Fruit fly (Drosophila melanogaster): ENCODE results near the gene Rac1.

Gene Rac1

DNA sequence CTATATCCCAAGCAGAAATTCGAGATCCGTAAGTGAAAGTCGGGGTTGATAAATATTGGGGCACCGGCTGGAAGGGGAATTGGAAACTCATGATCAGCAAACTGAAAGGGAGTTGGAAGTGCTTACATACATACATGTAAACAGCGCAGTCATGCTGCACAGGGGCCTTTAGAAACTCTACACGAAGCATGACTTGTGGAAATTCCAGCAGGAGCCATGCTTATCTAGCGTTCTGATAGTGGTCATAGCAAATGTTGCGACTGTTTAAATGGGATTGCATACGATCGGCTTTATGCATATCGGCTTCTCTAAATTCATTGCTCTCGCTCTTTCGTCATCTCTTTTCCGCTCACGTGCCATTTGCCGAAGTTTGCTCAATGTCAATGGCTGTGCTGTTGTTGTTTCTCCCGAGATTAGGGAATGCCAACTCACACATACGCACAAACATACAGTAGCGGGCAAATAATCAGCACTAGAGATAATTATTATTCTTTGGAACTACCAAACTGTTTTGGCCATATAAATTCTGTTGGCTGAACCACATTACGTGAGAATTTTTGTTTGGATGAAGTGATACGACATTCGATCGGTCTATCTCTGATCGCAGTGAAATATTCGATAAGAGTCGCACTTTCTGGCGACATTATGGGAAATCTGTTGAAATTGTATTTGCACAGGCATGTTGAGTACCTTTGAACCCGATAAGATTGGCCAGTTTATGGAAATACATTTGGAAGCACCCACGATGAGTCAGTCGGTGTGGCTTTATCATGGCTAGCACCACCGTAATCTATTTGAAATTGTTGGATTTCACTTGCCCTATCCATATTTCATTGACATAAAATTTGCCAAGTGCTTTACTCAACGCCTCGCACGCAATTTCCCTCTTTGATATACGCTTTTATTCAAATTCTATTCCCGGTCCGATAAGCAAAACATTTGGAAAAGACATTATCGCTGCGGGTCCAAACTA, 33.8 kb upstream of the Rac1 start:
- TF ChIP-seq lola (GFP tag; optimal IDR thresholded peaks at IDR 0.05), result no peak
- no peak for TF ChIP-seq usp (GFP tag; optimal IDR thresholded peaks at IDR 0.05)
- peak; percentile 17 for TF ChIP-seq Rel (GFP tag; optimal IDR thresholded peaks at IDR 0.05)
- peak; percentile 36 for TF ChIP-seq Rel (tag; optimal IDR thresholded peaks at IDR 0.05)
- TF ChIP-seq Dfd (GFP tag; optimal IDR thresholded peaks at IDR 0.05), result no peak
- TF ChIP-seq brk (GFP tag; optimal IDR thresholded peaks at IDR 0.05), result no peak
- TF ChIP-seq GATAd (GFP tag; optimal IDR thresholded peaks at IDR 0.05), result no peak
- peak; percentile 35 for TF ChIP-seq psq (GFP tag; optimal IDR thresholded peaks at IDR 0.05)
- peak; percentile 4 for TF ChIP-seq Sp1 (GFP tag; optimal IDR thresholded peaks at IDR 0.05)
- peak; percentile 62 for TF ChIP-seq ey (GFP tag; optimal IDR thresholded peaks at IDR 0.05)
- no peak for TF ChIP-seq N (GFP tag; optimal IDR thresholded peaks at IDR 0.05)
- peak; percentile 26 for TF ChIP-seq HLH106 (tag; optimal IDR thresholded peaks at IDR 0.05)
- TF ChIP-seq Hnf4 (GFP tag; optimal IDR thresholded peaks at IDR 0.05), result peak; percentile 70
- peak; percentile 10 for TF ChIP-seq woc (GFP tag; optimal IDR thresholded peaks at IDR 0.05)
- peak in 1 of 2 experiments; percentile 61 for TF ChIP-seq foxo (GFP tag; optimal IDR thresholded peaks at IDR 0.05)
- TF ChIP-seq dl (GFP tag; optimal IDR thresholded peaks at IDR 0.05; ENCODE audit: insufficient read depth in 1 of 2, partially characterized antibody in 2 of 2), result peak in 1 of 2 experiments; percentile 20
- peak; percentile 74 for TF ChIP-seq OdsH (GFP tag; optimal IDR thresholded peaks at IDR 0.05)
- no peak for TF ChIP-seq Hr78 (GFP tag; optimal IDR thresholded peaks at IDR 0.05)
- no peak for TF ChIP-seq dsf (GFP tag; optimal IDR thresholded peaks at IDR 0.05; ENCODE audit: borderline replicate concordance)
- peak; percentile 67 for TF ChIP-seq br (GFP tag; optimal IDR thresholded peaks at IDR 0.05)
- peak; percentile 75 for TF ChIP-seq rgr (GFP tag; optimal IDR thresholded peaks at IDR 0.05)
- peak; percentile 86 for TF ChIP-seq h (GFP tag; optimal IDR thresholded peaks at IDR 0.05)
- peak; percentile 27 for TF ChIP-seq Jra (GFP tag; optimal IDR thresholded peaks at IDR 0.05)
- peak; percentile 3 for TF ChIP-seq Dif (GFP tag; optimal IDR thresholded peaks at IDR 0.05; ENCODE audit: partially characterized antibody)
- TF ChIP-seq pan (optimal IDR thresholded peaks at IDR 0.05), result no peak
- TF ChIP-seq fru (GFP tag; optimal IDR thresholded peaks at IDR 0.05), result peak; percentile 68

DNA sequence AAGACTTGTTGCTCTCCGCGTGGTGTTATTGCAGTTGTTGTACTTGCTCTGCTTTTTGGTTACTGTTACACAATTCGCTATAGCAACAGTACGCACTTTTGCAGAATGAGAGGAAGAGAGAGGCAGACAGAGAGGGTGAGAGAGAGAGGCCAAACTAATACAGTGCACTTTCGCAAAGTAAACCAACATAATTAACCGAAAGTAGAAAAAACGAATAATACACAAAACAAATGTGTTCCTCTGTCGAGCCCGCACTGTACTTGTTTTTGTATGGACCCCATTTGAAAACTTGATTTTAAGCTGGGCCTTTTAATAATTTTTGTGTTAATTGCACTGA, 32.9 kb upstream of the Rac1 start:
- TF ChIP-seq h (GFP tag; optimal IDR thresholded peaks at IDR 0.05) (peak; percentile 68), jim (GFP tag; optimal IDR thresholded peaks at IDR 0.05) (no peak), woc (GFP tag; optimal IDR thresholded peaks at IDR 0.05) (peak; percentile 82), fru (GFP tag; optimal IDR thresholded peaks at IDR 0.05) (peak; percentile 62), Hr78 (GFP tag; optimal IDR thresholded peaks at IDR 0.05) (no peak), Abd-B (GFP tag; optimal IDR thresholded peaks at IDR 0.05) (no peak), pan (optimal IDR thresholded peaks at IDR 0.05) (no peak), tai (GFP tag; optimal IDR thresholded peaks at IDR 0.05) (no peak), Jra (GFP tag; optimal IDR thresholded peaks at IDR 0.05) (peak; percentile 27), Hnf4 (GFP tag; optimal IDR thresholded peaks at IDR 0.05) (peak; percentile 73), br (GFP tag; optimal IDR thresholded peaks at IDR 0.05) (peak; percentile 61), CG9705 (GFP tag; optimal IDR thresholded peaks at IDR 0.05) (peak; percentile 9), Hr83 (GFP tag; optimal IDR thresholded peaks at IDR 0.05; ENCODE audit: poor library complexity, severe bottlenecking) (no peak), sage (GFP tag; optimal IDR thresholded peaks at IDR 0.05) (no peak), ey (GFP tag; optimal IDR thresholded peaks at IDR 0.05) (peak; percentile 70), HLH106 (tag; optimal IDR thresholded peaks at IDR 0.05) (peak; percentile 65), usp (GFP tag; optimal IDR thresholded peaks at IDR 0.05) (no peak), OdsH (GFP tag; optimal IDR thresholded peaks at IDR 0.05) (peak; percentile 59), foxo (GFP tag; optimal IDR thresholded peaks at IDR 0.05) (peak; percentile 29 to 76), dl (GFP tag; optimal IDR thresholded peaks at IDR 0.05; ENCODE audit: insufficient read depth in 1 of 2, partially characterized antibody in 2 of 2) (peak in 1 of 2 experiments; percentile 22), rgr (GFP tag; optimal IDR thresholded peaks at IDR 0.05) (peak; percentile 40), N (GFP tag; optimal IDR thresholded peaks at IDR 0.05) (no peak), Sp1 (GFP tag; optimal IDR thresholded peaks at IDR 0.05) (peak; percentile 23), psq (GFP tag; optimal IDR thresholded peaks at IDR 0.05) (peak; percentile 46), Myc (optimal IDR thresholded peaks at IDR 0.05) (no peak), Dfd (GFP tag; optimal IDR thresholded peaks at IDR 0.05) (no peak)

Measured in whole organism, wandering third instar larva.